Fruit fly (Drosophila melanogaster) whole organism, prepupa: ENCODE results near the gene Zmynd8.
A peak's percentile ranks its signal among the peaks of the same experiment; 100 is the strongest.

Experiments used
- CG10631 ChIP-seq: fragments of 200-800 bp; sonication (Bioruptor generic); optimal IDR thresholded peaks from 2 replicates; lab custom pipeline; 2016; ENCODE audit warnings: missing biosample characterization, missing genetic modification characterization
- CG10669 ChIP-seq: fragments of 200-800 bp; sonication (Bioruptor generic); optimal IDR thresholded peaks from 3 replicates; lab custom pipeline; 2018; ENCODE audit warnings: missing biosample characterization, mild to moderate bottlenecking, missing genetic modification characterization, moderate library complexity
- CG11294 ChIP-seq: fragments of 200-800 bp; sonication (Bioruptor generic); IDR thresholded peaks from 2 replicates; pipeline ENCODE4 v1.3.6; 2022; ENCODE audit warnings: missing biosample characterization, missing genetic modification characterization
- CG11762 ChIP-seq: fragments of 200-800 bp; sonication (Bioruptor generic); optimal IDR thresholded peaks from 3 replicates; lab custom pipeline; 2016; ENCODE audit warnings: missing biosample characterization, missing genetic modification characterization; ENCODE audit not compliant: insufficient read depth
- CG15336 ChIP-seq: fragments of 200-800 bp; sonication (Bioruptor generic); IDR thresholded peaks from 2 replicates; pipeline ENCODE4 v1.3.6; 2022; ENCODE audit warnings: missing biosample characterization, missing genetic modification characterization
- CG1621 ChIP-seq: fragments of 200-800 bp; sonication (Bioruptor generic); optimal IDR thresholded peaks from 3 replicates; lab custom pipeline; 2018; ENCODE audit warnings: missing biosample characterization, mild to moderate bottlenecking, missing genetic modification characterization
- CG3032 ChIP-seq: fragments of 200-800 bp; optimal IDR thresholded peaks from 2 replicates; lab custom pipeline; 2019; ENCODE audit warnings: missing biosample characterization, mild to moderate bottlenecking, missing genetic modification characterization, moderate library complexity
- CG31627 ChIP-seq: fragments of 200-800 bp; sonication (Bioruptor generic); optimal IDR thresholded peaks from 3 replicates; lab custom pipeline; 2016; ENCODE audit warnings: missing biosample characterization, missing genetic modification characterization
- CG32006 ChIP-seq: fragments of 200-800 bp; sonication (Bioruptor generic); optimal IDR thresholded peaks from 3 replicates; lab custom pipeline; 2017; ENCODE audit warnings: missing biosample characterization, mild to moderate bottlenecking, missing genetic modification characterization
- CG34406 ChIP-seq: fragments of 200-800 bp; sonication (Bioruptor generic); optimal IDR thresholded peaks from 3 replicates; lab custom pipeline; 2016; ENCODE audit warnings: missing biosample characterization, missing genetic modification characterization
- CG3919 ChIP-seq: fragments of 200-800 bp; sonication (Bioruptor generic); optimal IDR thresholded peaks from 3 replicates; lab custom pipeline; 2016; ENCODE audit warnings: missing biosample characterization, missing genetic modification characterization
- CG6163 ChIP-seq: fragments of 200-800 bp; sonication (Bioruptor generic); IDR thresholded peaks from 3 replicates; pipeline ENCODE4 v1.3.6; 2022; ENCODE audit warnings: missing biosample characterization, missing genetic modification characterization
- CG6276 ChIP-seq: fragments of 200-800 bp; sonication (Bioruptor generic); optimal IDR thresholded peaks from 2 replicates; lab custom pipeline; 2017; ENCODE audit warnings: missing biosample characterization, mild to moderate bottlenecking, missing genetic modification characterization
- CG6792 ChIP-seq: fragments of 200-800 bp; sonication (Bioruptor generic); optimal IDR thresholded peaks from 3 replicates; lab custom pipeline; 2016; ENCODE audit warnings: missing biosample characterization, missing genetic modification characterization
- CG6808 ChIP-seq: fragments of 200-800 bp; sonication (Bioruptor generic); optimal IDR thresholded peaks from 3 replicates; lab custom pipeline; 2017; ENCODE audit warnings: missing biosample characterization, missing genetic modification characterization, mild to moderate bottlenecking, moderate library complexity, missing genetic modification reagents
- CG6854 ChIP-seq: fragments of 200-800 bp; sonication (Bioruptor generic); optimal IDR thresholded peaks from 2 replicates; lab custom pipeline; 2017; ENCODE audit warnings: missing biosample characterization, mild to moderate bottlenecking, missing genetic modification characterization
- CG8119 ChIP-seq: fragments of 200-800 bp; sonication (Bioruptor generic); IDR thresholded peaks from 3 replicates; pipeline ENCODE4 v1.3.6; 2022; ENCODE audit warnings: missing biosample characterization, missing genetic modification characterization
- CG8319 ChIP-seq: fragments of 200-800 bp; sonication (Bioruptor generic); optimal IDR thresholded peaks from 3 replicates; lab custom pipeline; 2016; ENCODE audit warnings: missing biosample characterization, missing genetic modification characterization
- CG8632 ChIP-seq: fragments of 200-800 bp; sonication (Bioruptor generic); optimal IDR thresholded peaks from 3 replicates; lab custom pipeline; 2016; ENCODE audit warnings: missing biosample characterization, missing genetic modification characterization
- Eip78C ChIP-seq: fragments of 200-800 bp; sonication (Bioruptor generic); peaks from one replicate; lab custom pipeline; 2016; ENCODE audit warnings: missing biosample characterization, missing genetic modification characterization
- Eip93F ChIP-seq: fragments of 200-800 bp; sonication (Bioruptor generic); optimal IDR thresholded peaks from 2 replicates; lab custom pipeline; 2016; ENCODE audit warnings: missing biosample characterization, mild to moderate bottlenecking, missing genetic modification characterization
- Ets96B ChIP-seq: fragments of 200-800 bp; optimal IDR thresholded peaks from 2 replicates; lab custom pipeline; 2019; ENCODE audit warnings: missing biosample characterization, mild to moderate bottlenecking, missing genetic modification characterization, moderate library complexity
- Gug ChIP-seq: fragments of 200-800 bp; sonication (Bioruptor generic); IDR thresholded peaks from 2 replicates; pipeline ENCODE4 v1.3.6; 2022; ENCODE audit warnings: missing biosample characterization, missing genetic modification characterization
- Hr4 ChIP-seq: fragments of 200-800 bp; sonication (Bioruptor generic); optimal IDR thresholded peaks from 3 replicates; lab custom pipeline; 2016; ENCODE audit warnings: missing biosample characterization, missing genetic modification characterization
- Lpt ChIP-seq: fragments of 200-800 bp; sonication (Bioruptor generic); optimal IDR thresholded peaks from 3 replicates; lab custom pipeline; 2016; ENCODE audit warnings: missing biosample characterization, missing genetic modification characterization
- OdsH ChIP-seq: fragments of 200-800 bp; sonication (Bioruptor generic); optimal IDR thresholded peaks from 3 replicates; lab custom pipeline; 2016; ENCODE audit warnings: missing biosample characterization, missing genetic modification characterization
- Smox ChIP-seq: fragments of 200-800 bp; sonication (Bioruptor generic); optimal IDR thresholded peaks from 3 replicates; lab custom pipeline; 2016; ENCODE audit warnings: missing biosample characterization, missing genetic modification characterization
- Sox102F ChIP-seq: fragments of 200-800 bp; sonication (Bioruptor generic); optimal IDR thresholded peaks from 2 replicates; lab custom pipeline; 2016; ENCODE audit warnings: missing biosample characterization, mild to moderate bottlenecking, missing genetic modification characterization
- Sox14 ChIP-seq: fragments of 200-800 bp; sonication (Bioruptor generic); optimal IDR thresholded peaks from 3 replicates; lab custom pipeline; 2016; ENCODE audit warnings: missing biosample characterization, missing genetic modification characterization
- Sox15 ChIP-seq: fragments of 200-800 bp; sonication (Bioruptor generic); optimal IDR thresholded peaks from 3 replicates; lab custom pipeline; 2016; ENCODE audit warnings: missing biosample characterization, missing genetic modification characterization
- achi ChIP-seq: fragments of 200-800 bp; sonication (Bioruptor generic); optimal IDR thresholded peaks from 3 replicates; lab custom pipeline; 2016; ENCODE audit warnings: missing biosample characterization, missing genetic modification characterization
- acj6 ChIP-seq: fragments of 200-800 bp; sonication (Bioruptor generic); optimal IDR thresholded peaks from 3 replicates; lab custom pipeline; 2016; ENCODE audit warnings: missing biosample characterization, missing genetic modification characterization
- cyc ChIP-seq: fragments of 200-800 bp; sonication (Bioruptor generic); optimal IDR thresholded peaks from 3 replicates; lab custom pipeline; 2016; ENCODE audit warnings: missing biosample characterization, missing genetic modification characterization
- dac ChIP-seq: fragments of 200-800 bp; sonication (Bioruptor generic); optimal IDR thresholded peaks from 2 replicates; lab custom pipeline; 2017; ENCODE audit warnings: missing biosample characterization, mild to moderate bottlenecking, missing genetic modification characterization
- eg ChIP-seq: fragments of 200-800 bp; sonication (Bioruptor generic); IDR thresholded peaks from 3 replicates; pipeline ENCODE4 v1.3.6; 2022; ENCODE audit warnings: missing biosample characterization, missing genetic modification characterization
- fd59A ChIP-seq: fragments of 200-800 bp; sonication (Bioruptor generic); optimal IDR thresholded peaks from 2 replicates; lab custom pipeline; 2017; ENCODE audit warnings: missing biosample characterization, mild to moderate bottlenecking, missing genetic modification characterization, missing genetic modification reagents
- fd85E ChIP-seq: fragments of 200-800 bp; sonication (Bioruptor generic); optimal IDR thresholded peaks from 3 replicates; lab custom pipeline; 2016; ENCODE audit warnings: missing biosample characterization, missing genetic modification characterization
- fkh ChIP-seq: fragments of 200-800 bp; sonication (Bioruptor generic); optimal IDR thresholded peaks from 3 replicates; lab custom pipeline; 2017; ENCODE audit warnings: missing biosample characterization, mild to moderate bottlenecking, missing genetic modification characterization, moderate library complexity
- lz ChIP-seq: fragments of 200-800 bp; sonication (Bioruptor generic); optimal IDR thresholded peaks from 3 replicates; lab custom pipeline; 2016; ENCODE audit warnings: missing biosample characterization, missing genetic modification characterization
- net ChIP-seq: fragments of 200-800 bp; sonication (Bioruptor generic); optimal IDR thresholded peaks from 3 replicates; lab custom pipeline; 2016; ENCODE audit warnings: missing biosample characterization, missing genetic modification characterization
- pdm3 ChIP-seq: fragments of 200-800 bp; sonication (Bioruptor generic); optimal IDR thresholded peaks from 3 replicates; lab custom pipeline; 2016; ENCODE audit warnings: missing biosample characterization, missing genetic modification characterization
- salr ChIP-seq, 2 experiments: fragments of 200-800 bp; sonication (Bioruptor generic); optimal IDR thresholded peaks; 3 replicates each; lab custom pipeline; 2016 to 2018; ENCODE audit warnings: missing biosample characterization in 2 of 2, missing genetic modification characterization in 2 of 2, mild to moderate bottlenecking in 1 of 2
- svp ChIP-seq: fragments of 200-800 bp; sonication (Bioruptor generic); peaks from one replicate; lab custom pipeline; 2016; ENCODE audit warnings: missing biosample characterization, missing genetic modification characterization
- topi ChIP-seq: fragments of 200-800 bp; sonication (Bioruptor generic); optimal IDR thresholded peaks from 3 replicates; lab custom pipeline; 2016; ENCODE audit warnings: missing biosample characterization, missing genetic modification characterization
- vri ChIP-seq: fragments of 200-800 bp; sonication (Bioruptor generic); optimal IDR thresholded peaks from 3 replicates; lab custom pipeline; 2016; ENCODE audit warnings: missing biosample characterization, mild to moderate bottlenecking, missing genetic modification characterization

Gene Zmynd8

dm6 chr3R:31723206-31723933, 54.1 kb downstream of the Zmynd8 start (continued):
- TF ChIP-seq Eip93F (GFP tag; lab: Kevin White, UChicago) (no peak), CG6276 (GFP tag; lab: Kevin White, UChicago) (peak; percentile 66), fd59A (GFP tag; lab: Kevin White, UChicago) (peak; percentile 22), CG31627 (no peak), CG8632 (GFP tag; lab: Kevin White, UChicago) (no peak), vri (GFP tag; lab: Kevin White, UChicago) (no peak), CG6792 (GFP tag; lab: Kevin White, UChicago) (no peak), dac (GFP tag; lab: Kevin White, UChicago) (peak; percentile 33), Sox15 (GFP tag; lab: Kevin White, UChicago) (no peak), Hr4 (GFP tag; lab: Kevin White, UChicago) (peak; percentile 61), svp (GFP tag; lab: Kevin White, UChicago) (no peak), salr (GFP tag; optimal IDR thresholded peaks at IDR 0.05; lab: Kevin White, UChicago) (peak in 1 of 2 experiments; percentile 72), acj6 (GFP tag; lab: Kevin White, UChicago) (peak; percentile 34), CG6854 (GFP tag; lab: Kevin White, UChicago) (no peak), Smox (no peak), cyc (GFP tag; lab: Kevin White, UChicago) (no peak), OdsH (GFP tag; lab: Kevin White, UChicago) (peak; percentile 40), Eip78C (GFP tag; lab: Kevin White, UChicago) (peak; percentile 85), Gug (GFP tag; lab: Robert Waterston, UW) (peak; percentile 43; the same call in 1 of the 2 replicates), CG8119 (peak; percentile 65; the same call in 1 of the 3 replicates), Sox102F (GFP tag; lab: Kevin White, UChicago) (no peak), CG34406 (GFP tag; lab: Kevin White, UChicago) (no peak), Lpt (GFP tag; lab: Kevin White, UChicago) (no peak), CG8319 (no peak), CG1621 (no peak), CG11762 (GFP tag; lab: Kevin White, UChicago) (no peak), topi (GFP tag; lab: Kevin White, UChicago) (no peak), CG6163 (GFP tag; lab: Robert Waterston, UW) (0 out of 3 replicates have a peak, but pooled peaks have one; percentile 23), CG3919 (GFP tag; lab: Kevin White, UChicago) (peak; percentile 51), lz (no peak), fd85E (no peak), net (no peak), Ets96B (no peak), CG10669 (GFP tag; lab: Kevin White, UChicago) (no peak), fkh (GFP tag; lab: Kevin White, UChicago) (peak; percentile 21), CG11294 (GFP tag; lab: Robert Waterston, UW) (peak; percentile 40; the same call in 1 of the 2 replicates)

dm6 chr3R:31724136-31724535, 54.9 kb downstream of the Zmynd8 start:
- TF ChIP-seq CG31627, result no peak
- TF ChIP-seq eg (GFP tag; lab: Robert Waterston, UW), result no peak
- TF ChIP-seq salr (GFP tag; optimal IDR thresholded peaks at IDR 0.05; lab: Kevin White, UChicago), result peak in 1 of 2 experiments; percentile 62
- TF ChIP-seq CG6276 (GFP tag; lab: Kevin White, UChicago), result peak; percentile 27
- no peak for TF ChIP-seq achi
- 0 out of 3 replicates have a peak, but pooled peaks have one; percentile 15 for TF ChIP-seq CG8119
- no peak for TF ChIP-seq CG6808 (GFP tag; lab: Kevin White, UChicago)
- no peak for TF ChIP-seq OdsH (GFP tag; lab: Kevin White, UChicago)
- no peak for TF ChIP-seq vri (GFP tag; lab: Kevin White, UChicago)
- TF ChIP-seq Eip93F (GFP tag; lab: Kevin White, UChicago), result no peak
- peak; percentile 83 for TF ChIP-seq Eip78C (GFP tag; lab: Kevin White, UChicago)
- TF ChIP-seq CG34406 (GFP tag; lab: Kevin White, UChicago), result no peak
- no peak for TF ChIP-seq CG6854 (GFP tag; lab: Kevin White, UChicago)
- TF ChIP-seq CG3032 (tag; lab: Kevin White, UChicago), result no peak
- TF ChIP-seq CG1621, result no peak
- TF ChIP-seq pdm3 (GFP tag; lab: Kevin White, UChicago), result peak; percentile 25
- no peak for TF ChIP-seq CG8632 (GFP tag; lab: Kevin White, UChicago)
- peak; percentile 46; the same call in 2 of the 3 replicates for TF ChIP-seq CG6163 (GFP tag; lab: Robert Waterston, UW)
- TF ChIP-seq CG10631 (GFP tag; lab: Kevin White, UChicago), result peak; percentile 32
- peak; percentile 34 for TF ChIP-seq Sox14 (GFP tag; lab: Kevin White, UChicago)
- no peak for TF ChIP-seq CG11762 (GFP tag; lab: Kevin White, UChicago)
- peak; percentile 57 for TF ChIP-seq Hr4 (GFP tag; lab: Kevin White, UChicago)
- peak; percentile 30; the same call in 1 of the 2 replicates for TF ChIP-seq CG15336 (GFP tag; lab: Robert Waterston, UW)
- TF ChIP-seq CG32006 (GFP tag; lab: Kevin White, UChicago), result peak; percentile 52
